Fruit fly (Drosophila melanogaster) whole organism, wandering third instar larva: Measurements from ENCODE around the gene nbs.

Source experiments
- Dfd ChIP-seq: fragments of >200 bp; optimal IDR thresholded peaks from 2 replicates; lab custom pipeline; 2017; ENCODE audit warnings: missing biosample characterization, missing genetic modification characterization
- Dif ChIP-seq: fragments of 200-275, 200-300 bp; sonication (Bioruptor generic); optimal IDR thresholded peaks from 2 replicates; lab custom pipeline; 2018; ENCODE audit warnings: missing biosample characterization, missing genetic modification characterization; ENCODE audit not compliant: partially characterized antibody
- Mio ChIP-seq: sonication (Bioruptor generic); optimal IDR thresholded peaks from 2 replicates; lab custom pipeline; 2016; ENCODE audit warnings: missing biosample characterization, missing genetic modification characterization
- foxo ChIP-seq, 2 experiments: fragments of 200-800 bp; sonication (Bioruptor generic); optimal IDR thresholded peaks; 2 replicates in 1 of 2; 3 replicates in 1 of 2; lab custom pipeline; 2016 to 2017; ENCODE audit warnings: missing biosample characterization in 2 of 2, missing genetic modification characterization in 2 of 2
- lola ChIP-seq: fragments of >200 bp; optimal IDR thresholded peaks from 2 replicates; lab custom pipeline; 2017; ENCODE audit warnings: missing biosample characterization, missing genetic modification characterization
- pan ChIP-seq: fragments of >200 bp; optimal IDR thresholded peaks from 2 replicates; lab custom pipeline; 2017
- psq ChIP-seq: fragments of 200-800 bp; sonication (Bioruptor generic); optimal IDR thresholded peaks from 3 replicates; lab custom pipeline; 2017; ENCODE audit warnings: missing biosample characterization, mild to moderate bottlenecking, missing genetic modification characterization, moderate library complexity

DNA sequence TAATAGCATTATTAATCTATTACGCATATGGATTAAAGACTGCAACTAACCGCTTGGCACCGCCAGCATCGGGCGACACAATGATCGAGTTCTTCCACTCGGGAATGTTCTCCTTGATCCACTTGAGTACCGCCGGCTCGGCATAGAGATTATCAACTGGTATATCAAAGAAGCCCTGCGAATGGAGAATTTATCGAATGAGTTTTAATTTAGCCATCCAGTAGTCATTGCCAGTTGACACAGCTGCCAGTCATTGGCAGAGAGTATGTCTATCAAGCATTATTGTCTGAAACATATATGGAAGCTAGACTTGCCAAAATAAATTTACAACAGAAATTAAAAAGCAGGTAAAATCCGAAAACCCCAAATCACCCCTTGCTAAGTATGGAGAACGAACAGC, 38.1 kb downstream of the nbs start, which contains the start of gene CG16719:
- TF ChIP-seq foxo (GFP tag; optimal IDR thresholded peaks at IDR 0.05; lab: Kevin White, UChicago) = no peak
- TF ChIP-seq pan = no peak
- TF ChIP-seq lola = no peak
- no peak for TF ChIP-seq Dfd (GFP tag; lab: Kevin White, UChicago)
- TF ChIP-seq psq (GFP tag; lab: Kevin White, UChicago) = no peak
- no peak for TF ChIP-seq Mio (GFP tag; lab: Kevin White, UChicago)
- TF ChIP-seq Dif (GFP tag; lab: Kevin White, UChicago) = no peak
